Fruit fly (Drosophila melanogaster) whole organism, embryonic: ENCODE results near the gene CG42751.

ENCODE experiments used
- Abd-B ChIP-seq: fragments of 200-800 bp; sonication (Bioruptor generic); optimal IDR thresholded peaks from 2 replicates; lab custom pipeline; 2018; ENCODE audit warnings: missing biosample characterization, mild to moderate bottlenecking, missing genetic modification characterization, moderate library complexity
- Ada2b ChIP-seq: fragments of 200-800 bp; sonication (Bioruptor generic); IDR thresholded peaks from 2 replicates; pipeline ENCODE4 v1.3.6; 2022; ENCODE audit warnings: missing biosample characterization, missing genetic modification characterization
- Adf1 ChIP-seq: fragments of 200-800 bp; sonication (Bioruptor generic); IDR thresholded peaks from 2 replicates; pipeline ENCODE4 v1.3.6; 2022; ENCODE audit warnings: missing biosample characterization, missing genetic modification characterization
- Atf-2 ChIP-seq: fragments of 200-800 bp; sonication (Bioruptor generic); optimal IDR thresholded peaks from 2 replicates; lab custom pipeline; 2016; ENCODE audit warnings: missing biosample characterization, missing genetic modification characterization
- CG10147 ChIP-seq: fragments of 200-800 bp; sonication (Bioruptor generic); optimal IDR thresholded peaks from 2 replicates; lab custom pipeline; 2019; ENCODE audit warnings: missing biosample characterization, mild to moderate bottlenecking, missing genetic modification characterization, moderate library complexity
- CG10209 ChIP-seq: fragments of 200-800 bp; sonication (Bioruptor generic); optimal IDR thresholded peaks from 3 replicates; lab custom pipeline; 2017; ENCODE audit warnings: missing biosample characterization, mild to moderate bottlenecking, missing genetic modification characterization, missing genetic modification reagents
- CG10959 ChIP-seq: fragments of 200-800 bp; sonication (Bioruptor generic); IDR thresholded peaks from 2 replicates; pipeline ENCODE4 v1.3.6; 2022; ENCODE audit warnings: missing biosample characterization, missing genetic modification characterization
- CG11085 ChIP-seq: fragments of 200-800 bp; sonication (Bioruptor generic); IDR thresholded peaks from 2 replicates; pipeline ENCODE4 v1.3.6; 2022; ENCODE audit warnings: missing biosample characterization, missing genetic modification characterization
- CG11504 ChIP-seq: fragments of 200-800 bp; sonication (Bioruptor generic); optimal IDR thresholded peaks from 3 replicates; lab custom pipeline; 2019; ENCODE audit warnings: missing biosample characterization, mild to moderate bottlenecking, missing genetic modification characterization, moderate library complexity
- CG13424 ChIP-seq: fragments of 200-800 bp; sonication (Bioruptor generic); optimal IDR thresholded peaks from 2 replicates; lab custom pipeline; 2019; ENCODE audit warnings: missing biosample characterization, mild to moderate bottlenecking, missing genetic modification characterization, moderate library complexity
- CG14441 ChIP-seq: fragments of 200-800 bp; sonication (Bioruptor generic); IDR thresholded peaks from 2 replicates; pipeline ENCODE4 v1.3.6; 2022; ENCODE audit warnings: missing biosample characterization, missing genetic modification characterization
- CG17385 ChIP-seq: fragments of 200-800 bp; sonication (Bioruptor generic); optimal IDR thresholded peaks from 3 replicates; lab custom pipeline; 2018; ENCODE audit warnings: missing biosample characterization, mild to moderate bottlenecking, missing genetic modification characterization
- CG17612 ChIP-seq: fragments of 200-800 bp; sonication (Bioruptor generic); IDR thresholded peaks from 2 replicates; pipeline ENCODE4 v1.3.6; 2022; ENCODE audit warnings: missing biosample characterization, missing genetic modification characterization
- CG17829 ChIP-seq: fragments of 200-800 bp; optimal IDR thresholded peaks from 2 replicates; lab custom pipeline; 2019; ENCODE audit warnings: missing biosample characterization, mild to moderate bottlenecking, missing genetic modification characterization, moderate library complexity
- CG2129 ChIP-seq: fragments of 200-800 bp; sonication (Bioruptor generic); IDR thresholded peaks from 2 replicates; pipeline ENCODE4 v1.3.6; 2022; ENCODE audit warnings: missing biosample characterization, missing genetic modification characterization; ENCODE audit not compliant: partially characterized antibody
- CG4282 ChIP-seq: fragments of 200-800 bp; sonication (Bioruptor generic); optimal IDR thresholded peaks from 2 replicates; lab custom pipeline; 2016; ENCODE audit warnings: missing biosample characterization, missing genetic modification characterization
- CG4617 ChIP-seq: fragments of 200-800 bp; sonication (Bioruptor generic); optimal IDR thresholded peaks from 3 replicates; lab custom pipeline; 2016; ENCODE audit warnings: missing biosample characterization, missing genetic modification characterization, borderline replicate concordance
- CG5245 ChIP-seq: fragments of 200-800 bp; sonication (Bioruptor generic); optimal IDR thresholded peaks from 3 replicates; lab custom pipeline; 2016; ENCODE audit warnings: missing biosample characterization, missing genetic modification characterization
- CG6272 ChIP-seq: fragments of 200-800 bp; sonication (Bioruptor generic); IDR thresholded peaks from 2 replicates; pipeline ENCODE4 v1.3.6; 2022; ENCODE audit warnings: missing biosample characterization, missing genetic modification characterization
- CG6683 ChIP-seq: fragments of 200-800 bp; sonication (Bioruptor generic); optimal IDR thresholded peaks from 2 replicates; lab custom pipeline; 2017; ENCODE audit warnings: missing biosample characterization, mild to moderate bottlenecking, missing genetic modification characterization, missing genetic modification reagents
- CG7556 ChIP-seq: fragments of 200-800 bp; sonication (Bioruptor generic); optimal IDR thresholded peaks from 2 replicates; lab custom pipeline; 2017; ENCODE audit warnings: missing biosample characterization, mild to moderate bottlenecking, missing genetic modification characterization
- CG7987 ChIP-seq: fragments of 200-800 bp; sonication (Bioruptor generic); optimal IDR thresholded peaks from 2 replicates; lab custom pipeline; 2018; ENCODE audit warnings: missing biosample characterization, mild to moderate bottlenecking, missing genetic modification characterization, moderate library complexity
- CG8388 ChIP-seq: fragments of 200-800 bp; sonication (Bioruptor generic); optimal IDR thresholded peaks from 2 replicates; lab custom pipeline; 2019; ENCODE audit warnings: missing biosample characterization, mild to moderate bottlenecking, missing genetic modification characterization, moderate library complexity
- CG9932 ChIP-seq: fragments of 200-800 bp; sonication (Bioruptor generic); IDR thresholded peaks from 2 replicates; pipeline ENCODE4 v1.3.6; 2022; ENCODE audit warnings: missing biosample characterization, missing genetic modification characterization
- CHES-1-like ChIP-seq: fragments of 200-800 bp; sonication (Bioruptor generic); optimal IDR thresholded peaks from 2 replicates; lab custom pipeline; 2016; ENCODE audit warnings: missing biosample characterization, missing genetic modification characterization
- ERR ChIP-seq: fragments of 200-800 bp; sonication (Bioruptor generic); optimal IDR thresholded peaks from 2 replicates; lab custom pipeline; 2016; ENCODE audit warnings: missing biosample characterization, missing genetic modification characterization
- Fer3 ChIP-seq: fragments of 200-800 bp; sonication (Bioruptor generic); optimal IDR thresholded peaks from 2 replicates; lab custom pipeline; 2018; ENCODE audit warnings: missing biosample characterization, mild to moderate bottlenecking, missing genetic modification characterization, moderate library complexity
- Gsc ChIP-seq: fragments of 200-800 bp; sonication (Bioruptor generic); IDR thresholded peaks from 2 replicates; pipeline ENCODE4 v1.3.6; 2022; ENCODE audit warnings: missing biosample characterization, missing genetic modification characterization
- H15 ChIP-seq: fragments of 200-800 bp; sonication (Bioruptor generic); IDR thresholded peaks from 3 replicates; pipeline ENCODE4 v1.3.6; 2022; ENCODE audit warnings: missing biosample characterization, missing genetic modification characterization
- HmgZ ChIP-seq: fragments of 200-800 bp; sonication (Bioruptor generic); optimal IDR thresholded peaks from 2 replicates; lab custom pipeline; 2018; ENCODE audit warnings: missing biosample characterization, mild to moderate bottlenecking, missing genetic modification characterization
- Hr3 ChIP-seq: fragments of 200-800 bp; sonication (Bioruptor generic); optimal IDR thresholded peaks from 3 replicates; lab custom pipeline; 2016; ENCODE audit warnings: missing biosample characterization, missing genetic modification characterization
- MBD-R2 ChIP-seq: fragments of 200-800 bp; sonication (Bioruptor generic); IDR thresholded peaks from 2 replicates; pipeline ENCODE4 v1.3.6; 2022; ENCODE audit warnings: missing biosample characterization, missing genetic modification characterization
- MESR4 ChIP-seq: fragments of 200-800 bp; sonication (Bioruptor generic); optimal IDR thresholded peaks from 2 replicates; lab custom pipeline; 2018; ENCODE audit warnings: missing biosample characterization, mild to moderate bottlenecking, missing genetic modification characterization, moderate library complexity
- MTF-1 ChIP-seq: fragments of 200-800 bp; sonication (Bioruptor generic); optimal IDR thresholded peaks from 2 replicates; lab custom pipeline; 2018; ENCODE audit warnings: missing biosample characterization, mild to moderate bottlenecking, missing genetic modification characterization, borderline replicate concordance
- PHDP ChIP-seq: fragments of 200-800 bp; sonication (Bioruptor generic); optimal IDR thresholded peaks from 3 replicates; lab custom pipeline; 2018; ENCODE audit warnings: missing biosample characterization, mild to moderate bottlenecking, missing genetic modification characterization, moderate library complexity
- Scr ChIP-seq: fragments of 200-800 bp; sonication (Bioruptor generic); IDR thresholded peaks from 2 replicates; pipeline ENCODE4 v1.3.6; 2022; ENCODE audit warnings: missing biosample characterization, missing genetic modification characterization; ENCODE audit not compliant: partially characterized antibody
- abd-A ChIP-seq: fragments of 200-800 bp; sonication (Bioruptor generic); optimal IDR thresholded peaks from 3 replicates; lab custom pipeline; 2019; ENCODE audit warnings: missing biosample characterization, mild to moderate bottlenecking, missing genetic modification characterization, moderate library complexity
- ara ChIP-seq: fragments of 200-800 bp; sonication (Bioruptor generic); IDR thresholded peaks from 2 replicates; pipeline ENCODE4 v1.3.6; 2022; ENCODE audit warnings: missing biosample characterization, missing genetic modification characterization
- cad ChIP-seq: fragments of >200 bp; optimal IDR thresholded peaks from 2 replicates; lab custom pipeline; 2017; ENCODE audit warnings: missing biosample characterization, missing genetic modification characterization
- dysf ChIP-seq: fragments of 200-800 bp; sonication (Bioruptor generic); IDR thresholded peaks from 3 replicates; pipeline ENCODE4 v1.3.6; 2022; ENCODE audit warnings: missing biosample characterization, missing genetic modification characterization
- grn ChIP-seq: fragments of 200-800 bp; sonication (Bioruptor generic); optimal IDR thresholded peaks from 3 replicates; lab custom pipeline; 2017; ENCODE audit warnings: missing biosample characterization, missing genetic modification characterization
- gsb ChIP-seq: fragments of 200-800 bp; sonication (Bioruptor generic); IDR thresholded peaks from 2 replicates; pipeline ENCODE4 v1.3.6; 2022; ENCODE audit warnings: missing biosample characterization, missing genetic modification characterization
- jigr1 ChIP-seq: fragments of 200-800 bp; sonication (Bioruptor generic); IDR thresholded peaks from 3 replicates; pipeline ENCODE4 v1.3.6; 2022; ENCODE audit warnings: missing biosample characterization, missing genetic modification characterization
- kni ChIP-seq: fragments of 200-800 bp; sonication (Bioruptor generic); optimal IDR thresholded peaks from 3 replicates; lab custom pipeline; 2017; ENCODE audit warnings: mild to moderate bottlenecking, missing biosample characterization, missing genetic modification reagents, missing genetic modification characterization
- sc ChIP-seq, 3 experiments: fragments of >200 bp in 2 of 3; fragments of 200-800 bp in 1 of 3; sonication (Bioruptor generic) in 1 of 3; optimal IDR thresholded peaks; 2 replicates in 2 of 3; 3 replicates in 1 of 3; lab custom pipeline; 2017; ENCODE audit warnings: mild to moderate bottlenecking in 1 of 3, missing biosample characterization in 1 of 3, missing genetic modification characterization in 1 of 3, missing genetic modification reagents in 1 of 3
- sim ChIP-seq: fragments of 200-800 bp; sonication (Bioruptor generic); IDR thresholded peaks from 2 replicates; pipeline ENCODE4 v1.3.6; 2022; ENCODE audit warnings: missing biosample characterization, missing genetic modification characterization
- slou ChIP-seq: fragments of 200-800 bp; sonication (Bioruptor generic); optimal IDR thresholded peaks from 3 replicates; lab custom pipeline; 2016; ENCODE audit warnings: missing biosample characterization, missing genetic modification characterization
- zen2 ChIP-seq: fragments of 200-800 bp; sonication (Bioruptor generic); IDR thresholded peaks from 3 replicates; pipeline ENCODE4 v1.3.6; 2022; ENCODE audit warnings: missing biosample characterization, missing genetic modification characterization; ENCODE audit not compliant: partially characterized antibody
- zfh1 ChIP-seq: fragments of 200-800 bp; sonication (Bioruptor generic); IDR thresholded peaks from 3 replicates; pipeline ENCODE4 v1.3.6; 2022; ENCODE audit warnings: missing biosample characterization, missing genetic modification characterization

CG42751 gene

DNA sequence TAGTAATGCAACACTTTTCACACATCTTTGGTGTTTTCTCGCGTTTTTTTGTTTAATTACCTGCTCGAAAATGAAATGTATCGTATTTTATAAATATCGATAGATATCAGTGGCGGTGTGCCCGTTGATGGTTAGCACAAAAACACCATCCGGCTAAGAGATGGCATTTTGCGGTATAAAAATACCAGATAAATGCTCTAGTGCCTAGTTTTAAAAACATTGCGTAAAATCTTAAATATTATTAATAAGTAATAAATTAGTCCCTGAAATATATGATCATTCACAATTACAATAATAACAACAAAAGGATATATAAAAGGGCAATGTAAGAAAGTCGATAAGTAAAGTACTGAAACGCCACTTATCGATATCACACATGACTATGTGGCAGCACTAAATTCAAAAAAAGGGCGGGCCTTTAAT is 39.6 kb upstream of the CG42751 start, which contains the start of gene CycY (continued):
- TF ChIP-seq CG17385 (GFP tag; lab: Kevin White, UChicago), result no peak
- TF ChIP-seq H15 (GFP tag; lab: Robert Waterston, UW), result no peak
- no peak for TF ChIP-seq MBD-R2 (GFP tag; lab: Robert Waterston, UW)
- peak; percentile 2 for TF ChIP-seq CG10147 (GFP tag; lab: Kevin White, UChicago)
- TF ChIP-seq CG5245 (GFP tag; lab: Kevin White, UChicago), result peak; percentile 6
- TF ChIP-seq zfh1 (GFP tag; lab: Robert Waterston, UW), result no peak; the same call in 2 of the 3 replicates
- TF ChIP-seq kni (GFP tag; lab: Kevin White, UChicago), result no peak
- no peak for TF ChIP-seq CG6272 (GFP tag; lab: Robert Waterston, UW)
- no peak for TF ChIP-seq slou (GFP tag; lab: Kevin White, UChicago)
- TF ChIP-seq CG9932 (GFP tag; lab: Robert Waterston, UW), result no peak
- peak; percentile 14 for TF ChIP-seq CG13424 (tag; lab: Kevin White, UChicago)
- no peak for TF ChIP-seq CG8388 (GFP tag; lab: Kevin White, UChicago)
- TF ChIP-seq jigr1 (GFP tag; lab: Robert Waterston, UW), result no peak
- no peak for TF ChIP-seq CG10959
- no peak for TF ChIP-seq CG17612 (GFP tag; lab: Robert Waterston, UW)
- no peak for TF ChIP-seq Ada2b (GFP tag; lab: Robert Waterston, UW)
- no peak for TF ChIP-seq Hr3 (GFP tag; lab: Kevin White, UChicago)
- TF ChIP-seq ara (GFP tag; lab: Robert Waterston, UW), result no peak
- TF ChIP-seq MESR4 (GFP tag; lab: Kevin White, UChicago), result no peak
- TF ChIP-seq Gsc (GFP tag; lab: Robert Waterston, UW), result no peak
- TF ChIP-seq CG6683 (GFP tag; lab: Kevin White, UChicago), result no peak
- no peak for TF ChIP-seq PHDP (tag; lab: Kevin White, UChicago)

DNA sequence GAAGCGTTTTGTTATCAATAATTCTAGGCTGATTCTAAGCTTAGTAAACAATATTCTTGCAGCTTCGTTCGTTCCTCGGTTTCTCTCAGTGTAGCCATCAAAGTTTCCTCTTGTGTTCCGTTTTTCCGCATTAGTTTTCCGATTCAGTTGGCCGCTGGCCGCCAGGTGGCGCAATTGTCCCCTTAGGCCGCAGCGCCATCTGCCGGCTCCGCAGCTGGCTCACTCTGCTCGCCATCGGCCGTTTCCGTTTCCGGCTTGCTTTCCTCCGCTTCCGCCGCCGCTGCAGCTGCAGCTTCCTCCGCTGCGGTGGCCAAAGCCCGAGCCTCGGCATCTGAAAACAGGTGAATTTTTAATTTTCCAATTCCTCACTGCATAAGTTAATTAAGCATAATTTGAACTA is 36.9 kb upstream of the CG42751 start:
- TF ChIP-seq CG14441 (GFP tag; lab: Robert Waterston, UW), result peak; percentile 89
- peak; percentile 89 for TF ChIP-seq Fer3
- peak; percentile 97 for TF ChIP-seq sim
- peak; percentile 82 for TF ChIP-seq CG11085 (GFP tag; lab: Robert Waterston, UW)
- peak; percentile 94 for TF ChIP-seq H15 (GFP tag; lab: Robert Waterston, UW)
- peak; percentile 97 for TF ChIP-seq CG7987 (GFP tag; lab: Kevin White, UChicago)
- peak; percentile 58 for TF ChIP-seq HmgZ (tag; lab: Kevin White, UChicago)
- no peak for TF ChIP-seq Gsc (GFP tag; lab: Robert Waterston, UW)
- TF ChIP-seq ERR (GFP tag; lab: Kevin White, UChicago), result peak; percentile 77
- TF ChIP-seq CG11504, result peak; percentile 87
- 0 out of 2 replicates have a peak, but pooled peaks have one; percentile 21 for TF ChIP-seq Adf1 (GFP tag; lab: Robert Waterston, UW)
- peak; percentile 99 for TF ChIP-seq MTF-1
- TF ChIP-seq zen2 (GFP tag; lab: Robert Waterston, UW), result no peak
- TF ChIP-seq grn (GFP tag; lab: Kevin White, UChicago), result peak; percentile 80
- peak; percentile 91 for TF ChIP-seq CHES-1-like
- TF ChIP-seq CG17829, result peak; percentile 95
- TF ChIP-seq gsb (GFP tag; lab: Robert Waterston, UW), result peak; percentile 83
- TF ChIP-seq Scr (GFP tag; lab: Robert Waterston, UW), result no peak
- peak; percentile 95 for TF ChIP-seq CG10209 (GFP tag; lab: Kevin White, UChicago)
- no peak for TF ChIP-seq CG2129
- TF ChIP-seq CG7556 (GFP tag; lab: Kevin White, UChicago), result peak; percentile 82
- TF ChIP-seq cad (GFP tag; lab: Kevin White, UChicago), result no peak
- TF ChIP-seq Atf-2 (GFP tag; lab: Kevin White, UChicago), result peak; percentile 78
- peak; percentile 86 for TF ChIP-seq dysf (GFP tag; lab: Robert Waterston, UW)
- peak; percentile 60 for TF ChIP-seq Abd-B
- no peak for TF ChIP-seq sc (optimal IDR thresholded peaks at IDR 0.05; lab: Kevin White, UChicago)
- TF ChIP-seq sc (GFP tag; optimal IDR thresholded peaks at IDR 0.05; lab: Kevin White, UChicago), result peak; percentile 97
- TF ChIP-seq zfh1 (GFP tag; lab: Robert Waterston, UW), result peak; percentile 97
- peak; percentile 35 for TF ChIP-seq abd-A (tag; lab: Kevin White, UChicago)
- TF ChIP-seq CG4282, result peak; percentile 82
- TF ChIP-seq CG4617 (GFP tag; lab: Kevin White, UChicago), result peak; percentile 89
